Fruit fly (Drosophila melanogaster) whole organism, wandering third instar larva: ENCODE data around the gene Tsp3A.

Experiments used
- br ChIP-seq: fragments of 200-800 bp; sonication (Bioruptor generic); optimal IDR thresholded peaks from 2 replicates; lab custom pipeline; 2016; ENCODE audit warnings: missing biosample characterization, missing genetic modification characterization
- psq ChIP-seq: fragments of 200-800 bp; sonication (Bioruptor generic); optimal IDR thresholded peaks from 3 replicates; lab custom pipeline; 2017; ENCODE audit warnings: missing biosample characterization, mild to moderate bottlenecking, missing genetic modification characterization, moderate library complexity
- sage ChIP-seq: fragments of 200-800 bp; sonication (Bioruptor generic); optimal IDR thresholded peaks from 2 replicates; lab custom pipeline; 2016; ENCODE audit warnings: missing biosample characterization, mild to moderate bottlenecking, missing genetic modification characterization

DNA sequence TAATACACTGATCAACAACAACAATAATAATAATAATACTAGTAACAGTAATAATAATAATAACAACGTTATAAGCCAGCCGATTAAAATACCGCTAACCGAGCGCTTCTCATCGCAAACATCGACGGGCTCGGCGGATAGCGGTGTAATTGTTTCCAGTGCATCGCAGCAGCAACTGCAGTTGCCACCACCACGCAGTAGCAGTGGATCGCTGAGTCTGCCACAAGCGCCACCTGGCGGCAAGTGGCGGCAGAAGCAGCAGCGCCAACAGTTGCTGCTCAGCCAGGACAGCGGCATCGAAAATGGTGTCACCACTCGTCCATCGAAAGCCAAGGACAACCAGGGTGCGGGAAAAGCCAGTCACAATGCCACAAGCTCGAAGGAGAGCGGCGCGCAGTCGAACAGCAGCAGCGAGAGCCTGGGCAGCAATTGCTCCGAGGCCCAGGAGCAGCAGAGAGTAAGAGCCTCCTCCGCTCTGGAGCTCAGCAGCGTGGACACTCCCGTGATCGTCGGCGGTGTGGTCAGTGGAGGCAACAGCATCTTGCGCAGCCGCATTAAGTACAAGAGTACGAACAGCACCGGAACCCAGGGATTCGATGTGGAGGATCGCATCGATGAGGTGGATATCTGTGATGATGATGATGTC lies 40.0 kb upstream of the Tsp3A start:
- TF ChIP-seq br (GFP tag; lab: Kevin White, UChicago): no peak
- no peak for TF ChIP-seq psq (GFP tag; lab: Kevin White, UChicago)
- no peak for TF ChIP-seq sage (GFP tag; lab: Kevin White, UChicago)
